Worm (Caenorhabditis elegans) whole organism, young adult: ENCODE measurements around the gene alg-2.

ENCODE experiments used
- F39B2.1 ChIP-seq: fragments of 200-800 bp; sonication (Bioruptor generic); IDR thresholded peaks from 2 replicates; pipeline ENCODE4 v1.3.6; 2022; ENCODE audit warnings: missing genetic modification reagents, missing genetic modification characterization, missing compliant biosample characterization
- F49E8.2 ChIP-seq: sonication (generic microtip); optimal IDR thresholded peaks from 3 replicates; lab custom pipeline; 2017; ENCODE audit warnings: missing genetic modification characterization, mild to moderate bottlenecking, missing compliant biosample characterization, antibody characterized with exemption, moderate library complexity; ENCODE audit not compliant: insufficient read depth
- F57C9.4 ChIP-seq: sonication (generic microtip); optimal IDR thresholded peaks from 2 replicates; lab custom pipeline; 2017; ENCODE audit warnings: mild to moderate bottlenecking, missing genetic modification characterization, missing compliant biosample characterization
- akir-1 ChIP-seq: fragments of 200-800 bp; sonication (Bioruptor generic); optimal IDR thresholded peaks from 2 replicates; lab custom pipeline; 2018; ENCODE audit warnings: mild to moderate bottlenecking, missing genetic modification characterization, moderate library complexity, missing compliant biosample characterization
- attf-5 ChIP-seq: fragments of 200-800 bp; sonication (Bioruptor generic); optimal IDR thresholded peaks from 2 replicates; lab custom pipeline; 2018; ENCODE audit warnings: mild to moderate bottlenecking, missing genetic modification characterization, missing compliant biosample characterization
- bed-2 ChIP-seq: fragments of 200-800 bp; sonication (Bioruptor generic); IDR thresholded peaks from 2 replicates; pipeline ENCODE4 v1.3.6; 2022; ENCODE audit warnings: missing genetic modification reagents, missing genetic modification characterization, missing compliant biosample characterization
- egrh-3 ChIP-seq: fragments of 200-800 bp; sonication (Bioruptor generic); IDR thresholded peaks from 2 replicates; pipeline ENCODE4 v1.3.6; 2022; ENCODE audit warnings: missing genetic modification reagents, missing genetic modification characterization, missing compliant biosample characterization
- lag-1 ChIP-seq: fragments of 200-800 bp; sonication (Bioruptor generic); IDR thresholded peaks from 2 replicates; pipeline ENCODE4 v1.3.6; 2022; ENCODE audit warnings: missing genetic modification reagents, missing genetic modification characterization, missing compliant biosample characterization
- lin-35 ChIP-seq, 3 experiments: fragments of 150-350 bp in 2 of 3; sonication (generic microtip) in 1 of 3; optimal IDR thresholded peaks; 2 replicates each; lab custom pipeline; 2014 to 2018; ENCODE audit warnings: missing biosample characterization in 3 of 3, missing genetic modification characterization in 3 of 3, missing genetic modification reagents in 3 of 3
- madf-6 ChIP-seq: fragments of 200-800 bp; sonication (Bioruptor generic); IDR thresholded peaks from 2 replicates; pipeline ENCODE4 v1.3.6; 2022; ENCODE audit warnings: missing genetic modification reagents, missing genetic modification characterization, missing compliant biosample characterization
- mxl-1 ChIP-seq: sonication (generic microtip); optimal IDR thresholded peaks from 2 replicates; lab custom pipeline; 2016; ENCODE audit warnings: missing genetic modification characterization, missing compliant biosample characterization
- nfya-2 ChIP-seq: fragments of 200-800 bp; sonication (Bioruptor generic); IDR thresholded peaks from 2 replicates; pipeline ENCODE4 v1.3.6; 2022; ENCODE audit warnings: missing genetic modification reagents, missing genetic modification characterization, missing compliant biosample characterization
- nfyb-1 ChIP-seq: fragments of 200-800 bp; sonication (Bioruptor generic); IDR thresholded peaks from 2 replicates; pipeline ENCODE4 v1.3.6; 2022; ENCODE audit warnings: missing genetic modification reagents, missing genetic modification characterization, missing compliant biosample characterization
- sdz-38 ChIP-seq: sonication (generic microtip); optimal IDR thresholded peaks from 2 replicates; lab custom pipeline; 2016; ENCODE audit warnings: missing genotype, missing genetic modification characterization, missing compliant biosample characterization
- sptf-2 ChIP-seq: fragments of 200-800 bp; sonication (Bioruptor generic); optimal IDR thresholded peaks from 2 replicates; lab custom pipeline; 2018; ENCODE audit warnings: mild to moderate bottlenecking, missing genetic modification characterization, missing compliant biosample characterization
- unc-130 ChIP-seq: sonication (generic microtip); optimal IDR thresholded peaks from 2 replicates; lab custom pipeline; 2016; ENCODE audit warnings: missing genetic modification reagents, missing genetic modification characterization, missing compliant biosample characterization
- ztf-18 ChIP-seq: sonication (generic microtip); optimal IDR thresholded peaks from 2 replicates; lab custom pipeline; 2016; ENCODE audit warnings: missing genotype, mild to moderate bottlenecking, missing genetic modification characterization, missing compliant biosample characterization
- ztf-22 ChIP-seq: fragments of 200-800 bp; sonication (Bioruptor generic); optimal IDR thresholded peaks from 2 replicates; lab custom pipeline; 2018; ENCODE audit warnings: mild to moderate bottlenecking, missing genetic modification characterization, moderate library complexity, missing compliant biosample characterization

Gene alg-2

DNA sequence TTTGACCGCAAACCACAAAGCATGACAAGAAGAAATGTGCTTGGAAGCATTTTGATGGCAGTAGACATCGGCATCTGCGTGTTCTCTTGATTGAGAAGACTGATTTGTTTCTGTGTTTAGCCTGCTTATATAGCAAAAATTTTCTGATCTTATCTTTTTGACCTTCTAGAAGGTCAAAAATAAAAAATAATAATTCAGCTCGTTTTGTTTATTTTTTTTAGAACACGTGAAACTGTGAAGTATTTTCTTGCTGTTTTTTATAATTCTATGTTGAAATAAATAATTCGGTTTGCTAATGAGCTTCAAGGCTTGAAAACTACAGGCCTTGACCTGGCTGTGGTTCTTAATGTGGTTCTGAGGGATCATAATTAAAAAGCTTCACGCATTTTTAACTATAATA, 54.3 kb downstream of the alg-2 start, which contains the start of gene R07C3.13:
R07C3.13 (minus strand) TSS at position 101 of the 400 bp plus-strand sequence.
- TF ChIP-seq madf-6 (no peak), sdz-38 (tag; lab: Kevin White, UChicago) (no peak), ztf-18 (tag; lab: Kevin White, UChicago) (no peak), nfyb-1 (GFP tag; lab: Robert Waterston, UW) (no peak), F57C9.4 (tag; lab: Kevin White, UChicago) (no peak), akir-1 (GFP tag; lab: Kevin White, UChicago) (no peak), unc-130 (no peak), F39B2.1 (GFP tag; lab: Robert Waterston, UW) (no peak), attf-5 (GFP tag; lab: Kevin White, UChicago) (no peak), egrh-3 (GFP tag; lab: Robert Waterston, UW) (no peak), nfya-2 (no peak), lin-35 (GFP tag; optimal IDR thresholded peaks at IDR 0.05; lab: Kevin White, UChicago) (no peak), F49E8.2 (tag; lab: Kevin White, UChicago) (no peak), bed-2 (GFP tag; lab: Robert Waterston, UW) (no peak), lag-1 (GFP tag; lab: Robert Waterston, UW) (no peak), ztf-22 (no peak), sptf-2 (GFP tag; lab: Kevin White, UChicago) (no peak), mxl-1 (tag; lab: Kevin White, UChicago) (no peak)
